Fruit fly (Drosophila melanogaster) whole organism, embryonic: ENCODE data around the gene Cyp309a2.

Experiments used
- BtbVII ChIP-seq: fragments of 200-800 bp; sonication (Bioruptor generic); optimal IDR thresholded peaks from 3 replicates; lab custom pipeline; 2017; ENCODE audit warnings: missing biosample characterization, mild to moderate bottlenecking, missing genetic modification characterization
- CG12071 ChIP-seq: fragments of 200-800 bp; sonication (Bioruptor generic); optimal IDR thresholded peaks from 3 replicates; lab custom pipeline; 2018; ENCODE audit warnings: missing biosample characterization, mild to moderate bottlenecking, missing genetic modification characterization
- CG12769 ChIP-seq: fragments of 200-800 bp; sonication (Bioruptor generic); optimal IDR thresholded peaks from 2 replicates; lab custom pipeline; 2019; ENCODE audit warnings: missing biosample characterization, mild to moderate bottlenecking, missing genetic modification characterization, moderate library complexity
- CG13894 ChIP-seq: fragments of 200-800 bp; sonication (Bioruptor generic); optimal IDR thresholded peaks from 3 replicates; lab custom pipeline; 2018; ENCODE audit warnings: missing biosample characterization, mild to moderate bottlenecking, missing genetic modification characterization, moderate library complexity
- CG15269 ChIP-seq: fragments of 200-800 bp; sonication (Bioruptor generic); optimal IDR thresholded peaks from 2 replicates; lab custom pipeline; 2018; ENCODE audit warnings: missing biosample characterization, mild to moderate bottlenecking, missing genetic modification characterization, moderate library complexity
- CG16779 ChIP-seq: fragments of 200-800 bp; sonication (Bioruptor generic); IDR thresholded peaks from 2 replicates; pipeline ENCODE4 v1.3.6; 2022; ENCODE audit warnings: missing biosample characterization, missing genetic modification characterization
- CG17568 ChIP-seq: fragments of 200-800 bp; sonication (Bioruptor generic); optimal IDR thresholded peaks from 2 replicates; lab custom pipeline; 2018; ENCODE audit warnings: missing biosample characterization, mild to moderate bottlenecking, missing genetic modification characterization, moderate library complexity
- CG17802 ChIP-seq: fragments of 200-800 bp; sonication (Bioruptor generic); optimal IDR thresholded peaks from 2 replicates; lab custom pipeline; 2018; ENCODE audit warnings: missing biosample characterization, mild to moderate bottlenecking, missing genetic modification characterization, moderate library complexity
- CG18619 ChIP-seq: fragments of 200-800 bp; sonication (Bioruptor generic); optimal IDR thresholded peaks from 3 replicates; lab custom pipeline; 2017; ENCODE audit warnings: missing biosample characterization, mild to moderate bottlenecking, missing genetic modification characterization
- CG2712 ChIP-seq: fragments of 200-800 bp; optimal IDR thresholded peaks from 3 replicates; lab custom pipeline; 2019; ENCODE audit warnings: missing biosample characterization, mild to moderate bottlenecking, missing genetic modification characterization, moderate library complexity
- CG30403 ChIP-seq: fragments of 200-800 bp; sonication (Bioruptor generic); optimal IDR thresholded peaks from 3 replicates; lab custom pipeline; 2016; ENCODE audit warnings: missing biosample characterization, missing genetic modification characterization
- CG31224 ChIP-seq: fragments of 200-800 bp; sonication (Bioruptor generic); IDR thresholded peaks from 2 replicates; pipeline ENCODE4 v1.3.6; 2022; ENCODE audit warnings: missing biosample characterization, missing genetic modification characterization
- CG33557 ChIP-seq: fragments of 200-800 bp; sonication (Bioruptor generic); optimal IDR thresholded peaks from 2 replicates; lab custom pipeline; 2019; ENCODE audit warnings: missing biosample characterization, mild to moderate bottlenecking, missing genetic modification characterization, moderate library complexity
- CG3847 ChIP-seq: fragments of 200-800 bp; sonication (Bioruptor generic); IDR thresholded peaks from 2 replicates; pipeline ENCODE4 v1.3.6; 2022; ENCODE audit warnings: missing biosample characterization, missing genetic modification characterization
- CG6254 ChIP-seq: fragments of 200-800 bp; sonication (Bioruptor generic); optimal IDR thresholded peaks from 3 replicates; lab custom pipeline; 2017; ENCODE audit warnings: mild to moderate bottlenecking, missing biosample characterization, missing genetic modification reagents, missing genetic modification characterization
- CG6854 ChIP-seq: fragments of 200-800 bp; sonication (Bioruptor generic); optimal IDR thresholded peaks from 3 replicates; lab custom pipeline; 2017; ENCODE audit warnings: missing biosample characterization, mild to moderate bottlenecking, missing genetic modification characterization
- CG7357 ChIP-seq: fragments of 200-800 bp; sonication (Bioruptor generic); IDR thresholded peaks from 3 replicates; pipeline ENCODE4 v1.3.6; 2022; ENCODE audit warnings: missing biosample characterization, missing genetic modification characterization
- CG7745 ChIP-seq: fragments of 200-800 bp; sonication (Bioruptor generic); optimal IDR thresholded peaks from 2 replicates; lab custom pipeline; 2018; ENCODE audit warnings: missing biosample characterization, mild to moderate bottlenecking, missing genetic modification characterization, moderate library complexity
- CG8359 ChIP-seq: fragments of 200-800 bp; sonication (Bioruptor generic); optimal IDR thresholded peaks from 2 replicates; lab custom pipeline; 2017; ENCODE audit warnings: missing biosample characterization, mild to moderate bottlenecking, missing genetic modification characterization, borderline replicate concordance
- CG8478 ChIP-seq: fragments of >200 bp; optimal IDR thresholded peaks from 2 replicates; lab custom pipeline; 2018
- CG9437 ChIP-seq: fragments of 200-800 bp; sonication (Bioruptor generic); optimal IDR thresholded peaks from 2 replicates; lab custom pipeline; 2018; ENCODE audit warnings: missing biosample characterization, mild to moderate bottlenecking, missing genetic modification characterization
- CG9817 ChIP-seq: fragments of 200-800 bp; sonication (Bioruptor generic); optimal IDR thresholded peaks from 2 replicates; lab custom pipeline; 2018; ENCODE audit warnings: missing biosample characterization, mild to moderate bottlenecking, missing genetic modification characterization, moderate library complexity
- Camta ChIP-seq: fragments of 200-800 bp; sonication (Bioruptor generic); optimal IDR thresholded peaks from 2 replicates; lab custom pipeline; 2016; ENCODE audit warnings: missing biosample characterization, missing genetic modification characterization
- CoRest ChIP-seq: fragments of 200-800 bp; sonication (Bioruptor generic); optimal IDR thresholded peaks from 3 replicates; lab custom pipeline; 2018; ENCODE audit warnings: missing biosample characterization, mild to moderate bottlenecking, missing genetic modification characterization, moderate library complexity
- CrebB ChIP-seq: fragments of 200-800 bp; sonication (Bioruptor generic); optimal IDR thresholded peaks from 3 replicates; lab custom pipeline; 2018; ENCODE audit warnings: missing biosample characterization, mild to moderate bottlenecking, missing genetic modification characterization
- Dp ChIP-seq: fragments of 200-800 bp; sonication (Bioruptor generic); optimal IDR thresholded peaks from 2 replicates; lab custom pipeline; 2018; ENCODE audit warnings: missing biosample characterization, mild to moderate bottlenecking, missing genetic modification characterization, moderate library complexity
- GATAe ChIP-seq: fragments of 200-800 bp; sonication (Bioruptor generic); conservative IDR thresholded peaks from 2 replicates; pipeline ENCODE4 v1.3.6; 2022; ENCODE audit warnings: missing biosample characterization, missing genetic modification characterization
- HLH4C ChIP-seq: fragments of 200-800 bp; sonication (Bioruptor generic); IDR thresholded peaks from 3 replicates; pipeline ENCODE4 v1.3.6; 2022; ENCODE audit warnings: missing biosample characterization, missing genetic modification characterization; ENCODE audit not compliant: partially characterized antibody
- Hr39 ChIP-seq: fragments of >200 bp; optimal IDR thresholded peaks from 2 replicates; lab custom pipeline; 2017
- NC2β ChIP-seq: fragments of 200-800 bp; sonication (Bioruptor generic); optimal IDR thresholded peaks from 2 replicates; lab custom pipeline; 2016; ENCODE audit warnings: missing biosample characterization, missing genetic modification characterization
- Neu2 ChIP-seq: fragments of 200-800 bp; sonication (Bioruptor generic); optimal IDR thresholded peaks from 3 replicates; lab custom pipeline; 2016; ENCODE audit warnings: missing biosample characterization, missing genetic modification characterization, borderline replicate concordance
- NfI ChIP-seq: fragments of 200-800 bp; sonication (Bioruptor generic); optimal IDR thresholded peaks from 3 replicates; lab custom pipeline; 2018; ENCODE audit warnings: missing biosample characterization, mild to moderate bottlenecking, missing genetic modification characterization, moderate library complexity
- Opbp ChIP-seq: fragments of 200-800 bp; sonication (Bioruptor generic); IDR thresholded peaks from 3 replicates; pipeline ENCODE4 v1.3.6; 2022; ENCODE audit warnings: missing biosample characterization, missing genetic modification characterization; ENCODE audit not compliant: partially characterized antibody
- Rx ChIP-seq: fragments of 200-800 bp; sonication (Bioruptor generic); IDR thresholded peaks from 2 replicates; pipeline ENCODE4 v1.3.6; 2022; ENCODE audit warnings: missing biosample characterization, missing genetic modification characterization
- Xbp1 ChIP-seq: fragments of 200-800 bp; sonication (Bioruptor generic); optimal IDR thresholded peaks from 3 replicates; lab custom pipeline; 2016; ENCODE audit warnings: missing biosample characterization, mild to moderate bottlenecking, missing genetic modification characterization
- amos ChIP-seq: fragments of 200-800 bp; sonication (Bioruptor generic); IDR thresholded peaks from 2 replicates; pipeline ENCODE4 v1.3.6; 2022; ENCODE audit warnings: missing biosample characterization, missing genetic modification characterization; ENCODE audit not compliant: partially characterized antibody
- ap ChIP-seq: fragments of 200-800 bp; sonication (Bioruptor generic); IDR thresholded peaks from 2 replicates; pipeline ENCODE4 v1.3.6; 2022; ENCODE audit warnings: missing biosample characterization, missing genetic modification characterization
- ase ChIP-seq: fragments of 200-800 bp; sonication (Bioruptor generic); IDR thresholded peaks from 3 replicates; pipeline ENCODE4 v1.3.6; 2022; ENCODE audit warnings: missing biosample characterization, missing genetic modification characterization
- bab2 ChIP-seq: fragments of 200-800 bp; sonication (Bioruptor generic); optimal IDR thresholded peaks from 2 replicates; lab custom pipeline; 2016; ENCODE audit warnings: missing biosample characterization, missing genetic modification characterization
- bbx ChIP-seq: fragments of 200-800 bp; sonication (Bioruptor generic); IDR thresholded peaks from 2 replicates; pipeline ENCODE4 v1.3.6; 2022; ENCODE audit warnings: missing biosample characterization, missing genetic modification characterization; ENCODE audit not compliant: partially characterized antibody
- ci ChIP-seq: fragments of 200-800 bp; sonication (Bioruptor generic); IDR thresholded peaks from 3 replicates; pipeline ENCODE4 v1.3.6; 2022; ENCODE audit warnings: missing biosample characterization, missing genetic modification characterization
- fd102C ChIP-seq: fragments of 200-800 bp; sonication (Bioruptor generic); optimal IDR thresholded peaks from 2 replicates; lab custom pipeline; 2018; ENCODE audit warnings: missing biosample characterization, mild to moderate bottlenecking, missing genetic modification characterization, moderate library complexity
- inv ChIP-seq: fragments of 200-800 bp; sonication (Bioruptor generic); IDR thresholded peaks from 2 replicates; pipeline ENCODE4 v1.3.6; 2022; ENCODE audit warnings: missing biosample characterization, missing genetic modification characterization; ENCODE audit not compliant: partially characterized antibody
- lbe ChIP-seq: fragments of 200-800 bp; sonication (Bioruptor generic); optimal IDR thresholded peaks from 2 replicates; lab custom pipeline; 2016; ENCODE audit warnings: missing biosample characterization, mild to moderate bottlenecking, missing genetic modification characterization
- row ChIP-seq: fragments of 200-800 bp; sonication (Bioruptor generic); IDR thresholded peaks from 3 replicates; pipeline ENCODE4 v1.3.6; 2022; ENCODE audit warnings: missing biosample characterization, missing genetic modification characterization
- schlank ChIP-seq: fragments of 200-800 bp; sonication (Bioruptor generic); optimal IDR thresholded peaks from 2 replicates; lab custom pipeline; 2018; ENCODE audit warnings: missing biosample characterization, mild to moderate bottlenecking, missing genetic modification characterization
- seq ChIP-seq: fragments of 200-800 bp; sonication (Bioruptor generic); IDR thresholded peaks from 2 replicates; pipeline ENCODE4 v1.3.6; 2022; ENCODE audit warnings: missing biosample characterization, missing genetic modification characterization
- shn ChIP-seq: fragments of 200-800 bp; sonication (Bioruptor generic); optimal IDR thresholded peaks from 3 replicates; lab custom pipeline; 2016; ENCODE audit warnings: missing biosample characterization, missing genetic modification characterization
- so ChIP-seq: fragments of 200-800 bp; sonication (Bioruptor generic); IDR thresholded peaks from 3 replicates; pipeline ENCODE4 v1.3.6; 2022; ENCODE audit warnings: missing biosample characterization, missing genetic modification characterization
- sr ChIP-seq: fragments of 200-800 bp; sonication (Bioruptor generic); IDR thresholded peaks from 3 replicates; pipeline ENCODE4 v1.3.6; 2022; ENCODE audit warnings: missing biosample characterization, missing genetic modification characterization
- zen2 ChIP-seq: fragments of 200-800 bp; sonication (Bioruptor generic); IDR thresholded peaks from 3 replicates; pipeline ENCODE4 v1.3.6; 2022; ENCODE audit warnings: missing biosample characterization, missing genetic modification characterization; ENCODE audit not compliant: partially characterized antibody

Cyp309a2 gene

DNA sequence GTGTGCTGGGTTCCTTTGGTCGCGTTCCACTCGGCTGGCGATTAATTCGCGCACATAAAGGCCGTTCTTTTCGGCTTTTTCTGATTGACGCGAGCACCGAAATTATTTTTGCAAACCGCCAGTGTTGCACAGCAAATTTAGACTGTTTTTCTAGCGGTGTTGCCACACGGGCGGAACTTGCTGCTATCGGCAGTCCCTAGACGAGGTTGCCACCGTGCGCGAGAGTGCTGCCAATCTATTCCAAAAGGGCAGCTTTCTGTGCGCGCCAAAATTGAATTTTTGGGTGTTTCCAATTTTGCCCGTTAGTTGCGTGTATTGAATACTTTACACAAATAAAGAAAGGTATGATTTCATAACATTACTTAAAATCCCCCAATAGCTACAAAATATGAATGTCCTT is 12.4 kb upstream of the Cyp309a2 start, which contains the start of gene Drp1 (continued):
- TF ChIP-seq amos (GFP tag; lab: Robert Waterston, UW) = peak; percentile 83
- peak; percentile 28 for TF ChIP-seq CG17802
- TF ChIP-seq Neu2 (GFP tag; lab: Kevin White, UChicago) = no peak
- peak; percentile 41 for TF ChIP-seq shn (GFP tag; lab: Kevin White, UChicago)
- TF ChIP-seq CrebB (tag; lab: Kevin White, UChicago) = no peak
- TF ChIP-seq CG33557 (GFP tag; lab: Kevin White, UChicago) = no peak
- TF ChIP-seq HLH4C = peak; percentile 57
- no peak for TF ChIP-seq CG8359 (GFP tag; lab: Kevin White, UChicago)
- peak; percentile 53 for TF ChIP-seq CG30403
- no peak for TF ChIP-seq so (GFP tag; lab: Robert Waterston, UW)
- 0 out of 2 replicates have a peak, but pooled peaks have one; percentile 15 for TF ChIP-seq GATAe (GFP tag; lab: Robert Waterston, UW)
- TF ChIP-seq ap (GFP tag; lab: Robert Waterston, UW) = no peak
- no peak for TF ChIP-seq CG7745 (tag; lab: Kevin White, UChicago)
- TF ChIP-seq CG13894 = peak; percentile 46
- TF ChIP-seq bab2 (GFP tag; lab: Kevin White, UChicago) = peak; percentile 63
- no peak for TF ChIP-seq CG6854 (GFP tag; lab: Kevin White, UChicago)
- peak; percentile 37; the same call in 2 of the 3 replicates for TF ChIP-seq row (GFP tag; lab: Robert Waterston, UW)
- no peak for TF ChIP-seq fd102C (GFP tag; lab: Kevin White, UChicago)
- TF ChIP-seq zen2 (GFP tag; lab: Robert Waterston, UW) = peak; percentile 61; the same call in 2 of the 3 replicates
- no peak for TF ChIP-seq CG17568 (GFP tag; lab: Kevin White, UChicago)
- TF ChIP-seq sr (GFP tag; lab: Robert Waterston, UW) = no peak
- TF ChIP-seq ase (GFP tag; lab: Robert Waterston, UW) = no peak
- no peak for TF ChIP-seq BtbVII (GFP tag; lab: Kevin White, UChicago)
- no peak for TF ChIP-seq lbe
- TF ChIP-seq CoRest (tag; lab: Kevin White, UChicago) = peak; percentile 52
- peak; percentile 39 for TF ChIP-seq Camta (GFP tag; lab: Kevin White, UChicago)
- peak; percentile 57; the same call in 1 of the 2 replicates for TF ChIP-seq inv (GFP tag; lab: Robert Waterston, UW)
- TF ChIP-seq CG16779 (GFP tag; lab: Robert Waterston, UW) = no peak
- peak; percentile 52 for TF ChIP-seq CG2712 (tag; lab: Kevin White, UChicago)
- peak; percentile 55 for TF ChIP-seq NfI (GFP tag; lab: Kevin White, UChicago)
- no peak for TF ChIP-seq CG9437 (GFP tag; lab: Kevin White, UChicago)
- TF ChIP-seq Rx (GFP tag; lab: Robert Waterston, UW) = no peak
- TF ChIP-seq CG12769 (tag; lab: Kevin White, UChicago) = no peak
- peak; percentile 57 for TF ChIP-seq Xbp1 (GFP tag; lab: Kevin White, UChicago)
- TF ChIP-seq CG15269 = no peak
- peak; percentile 98 for TF ChIP-seq Dp (GFP tag; lab: Kevin White, UChicago)
- peak; percentile 22 for TF ChIP-seq CG9817 (tag; lab: Kevin White, UChicago)
- TF ChIP-seq CG12071 (GFP tag; lab: Kevin White, UChicago) = no peak
- no peak for TF ChIP-seq CG31224
- peak; percentile 57 for TF ChIP-seq NC2β (GFP tag; lab: Kevin White, UChicago)
- no peak for TF ChIP-seq Hr39 (lab: Kevin White, UChicago)
- peak; percentile 60; the same call in 1 of the 3 replicates for TF ChIP-seq ci (GFP tag; lab: Robert Waterston, UW)
- TF ChIP-seq schlank (tag; lab: Kevin White, UChicago) = no peak
- TF ChIP-seq seq (GFP tag; lab: Robert Waterston, UW) = no peak
- no peak for TF ChIP-seq CG7357
- TF ChIP-seq CG6254 (GFP tag; lab: Kevin White, UChicago) = no peak
- peak; percentile 25 for TF ChIP-seq CG18619 (GFP tag; lab: Kevin White, UChicago)
- peak; percentile 78 for TF ChIP-seq bbx (GFP tag; lab: Robert Waterston, UW)
- TF ChIP-seq CG8478 = no peak
- peak; percentile 83 for TF ChIP-seq Opbp (GFP tag; lab: Robert Waterston, UW)
- TF ChIP-seq CG3847 (GFP tag; lab: Robert Waterston, UW) = peak; percentile 97
